Worm (Caenorhabditis elegans): ENCODE measurements around the gene C28F5.1.

C28F5.1 gene

ce11 chrII:7548044-7548443 lies 42.9 kb downstream of the C28F5.1 start, which contains the start of gene fbxa-224:
fbxa-224 (minus strand) TSS chrII:7548144.
- TF ChIP-seq pha-2 (tag; optimal IDR thresholded peaks at IDR 0.05) (no peak), ama-1 (optimal IDR thresholded peaks at IDR 0.05) (no peak), unc-86 (tag; optimal IDR thresholded peaks at IDR 0.05) (no peak), ceh-31 (tag; optimal IDR thresholded peaks at IDR 0.05) (no peak), ceh-30 (tag; optimal IDR thresholded peaks at IDR 0.05) (no peak), nfya-1 (tag; optimal IDR thresholded peaks at IDR 0.05) (no peak), fkh-6 (tag; optimal IDR thresholded peaks at IDR 0.05) (no peak), ttx-3 (tag; optimal IDR thresholded peaks at IDR 0.05) (no peak), Y22D7AL.16 (tag; optimal IDR thresholded peaks at IDR 0.05) (no peak), npax-4 (tag; optimal IDR thresholded peaks at IDR 0.05) (no peak), ref-2 (tag; optimal IDR thresholded peaks at IDR 0.05) (no peak), che-1 (tag; optimal IDR thresholded peaks at IDR 0.05) (no peak), ceh-19 (GFP tag; optimal IDR thresholded peaks at IDR 0.05) (no peak), C38D4.7 (GFP tag; optimal IDR thresholded peaks at IDR 0.05) (no peak), sdc-2 (tag; optimal IDR thresholded peaks at IDR 0.05) (no peak), ceh-24 (tag; optimal IDR thresholded peaks at IDR 0.05) (no peak), hlh-8 (tag; optimal IDR thresholded peaks at IDR 0.05) (no peak)

ce11 chrII:7549035-7549434 lies 43.9 kb downstream of the C28F5.1 start, which contains the start of gene tph-1:
tph-1 (plus strand) TSS chrII:7549335.
- TF ChIP-seq ceh-48 (tag; optimal IDR thresholded peaks at IDR 0.05) (no peak), tbx-2 (tag; optimal IDR thresholded peaks at IDR 0.05) (no peak), dmd-4 (tag; optimal IDR thresholded peaks at IDR 0.05; ENCODE audit: borderline replicate concordance) (no peak), rnt-1 (tag; optimal IDR thresholded peaks at IDR 0.05) (no peak), ceh-22 (tag; optimal IDR thresholded peaks at IDR 0.05) (no peak), nfya-1 (tag; optimal IDR thresholded peaks at IDR 0.05) (no peak), gmeb-2 (tag; optimal IDR thresholded peaks at IDR 0.05) (no peak), hlh-30 (tag; optimal IDR thresholded peaks at IDR 0.05; ENCODE audit: insufficient read depth) (no peak), fax-1 (tag; optimal IDR thresholded peaks at IDR 0.05) (no peak), K02D7.2 (tag; optimal IDR thresholded peaks at IDR 0.05) (no peak)

- no peak for TF ChIP-seq gmeb-2 (tag; optimal IDR thresholded peaks at IDR 0.05)
- no peak for TF ChIP-seq pag-3 (tag; optimal IDR thresholded peaks at IDR 0.05; ENCODE audit: borderline replicate concordance)
- TF ChIP-seq hlh-13 (GFP tag; optimal IDR thresholded peaks at IDR 0.05), result no peak
- no peak for TF ChIP-seq dmd-4 (tag; optimal IDR thresholded peaks at IDR 0.05; ENCODE audit: borderline replicate concordance)
- TF ChIP-seq ztf-16 (tag; optimal IDR thresholded peaks at IDR 0.05), result no peak
- TF ChIP-seq nfya-1 (tag; optimal IDR thresholded peaks at IDR 0.05), result no peak
- no peak for TF ChIP-seq fkh-10 (GFP tag; optimal IDR thresholded peaks at IDR 0.05)
- TF ChIP-seq fkh-6 (tag; optimal IDR thresholded peaks at IDR 0.05), result no peak
- no peak for TF ChIP-seq ceh-9 (tag; optimal IDR thresholded peaks at IDR 0.05)
- TF ChIP-seq unc-55 (GFP tag; optimal IDR thresholded peaks at IDR 0.05), result no peak
- TF ChIP-seq ama-1 (optimal IDR thresholded peaks at IDR 0.05), result no peak
- TF ChIP-seq nhr-232 (tag; optimal IDR thresholded peaks at IDR 0.05), result no peak
- TF ChIP-seq ceh-31 (tag; optimal IDR thresholded peaks at IDR 0.05), result no peak
- TF ChIP-seq ahr-1 (tag; optimal IDR thresholded peaks at IDR 0.05), result no peak
- TF ChIP-seq ceh-30 (tag; optimal IDR thresholded peaks at IDR 0.05), result no peak
- no peak for TF ChIP-seq ceh-6 (GFP tag; optimal IDR thresholded peaks at IDR 0.05)
- no peak for TF ChIP-seq sox-4 (tag; optimal IDR thresholded peaks at IDR 0.05)
- TF ChIP-seq ceh-34 (tag; optimal IDR thresholded peaks at IDR 0.05), result no peak
- no peak for TF ChIP-seq ceh-2 (tag; optimal IDR thresholded peaks at IDR 0.05)
- no peak for TF ChIP-seq eyg-1 (tag; optimal IDR thresholded peaks at IDR 0.05)
Measured at ce11 chrII:7553806-7554205, 48.7 kb downstream of the C28F5.1 start, which contains the start of gene ZK1290.10. ZK1290.10 (minus strand) TSS chrII:7553906.
